Fruit fly (Drosophila melanogaster) whole organism, wandering third instar larva: ENCODE data around the gene Ada2a.

Experiments
- dsf ChIP-seq: sonication (Bioruptor generic); optimal IDR thresholded peaks from 2 replicates; lab custom pipeline; 2016; ENCODE audit warnings: missing biosample characterization, missing genetic modification characterization, borderline replicate concordance
- lola ChIP-seq: fragments of >200 bp; optimal IDR thresholded peaks from 2 replicates; lab custom pipeline; 2017; ENCODE audit warnings: missing biosample characterization, missing genetic modification characterization

DNA sequence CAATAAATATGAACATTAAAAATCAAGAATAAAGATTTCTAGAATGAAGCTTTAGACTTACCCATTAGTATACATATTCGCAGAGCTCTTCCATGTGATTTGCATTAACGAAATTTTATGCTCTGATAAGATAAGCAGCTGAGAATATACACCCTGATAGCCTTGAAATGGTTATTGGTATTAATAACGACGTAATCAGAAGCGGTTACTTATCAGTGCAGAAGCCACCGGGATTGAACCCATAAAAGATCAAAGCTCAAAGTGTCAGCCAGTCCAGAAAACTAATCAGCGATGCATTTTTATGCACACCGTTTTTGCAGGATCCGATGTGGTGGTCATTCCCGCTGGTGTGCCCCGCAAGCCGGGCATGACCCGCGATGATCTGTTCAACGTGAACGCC, 27.9 kb downstream of the Ada2a start:
- TF ChIP-seq dsf (GFP tag; lab: Kevin White, UChicago) (no peak), lola (GFP tag; lab: Kevin White, UChicago) (no peak)
